Fruit fly (Drosophila melanogaster) whole organism, embryonic: Measurements from ENCODE around the gene CG11975.

Source experiments
- Aef1 ChIP-seq: fragments of 200-800 bp; sonication (Bioruptor generic); IDR thresholded peaks from 3 replicates; pipeline ENCODE4 v1.3.6; 2022; ENCODE audit warnings: missing biosample characterization, missing genetic modification characterization
- Antp ChIP-seq: fragments of 200-800 bp; sonication (Bioruptor generic); optimal IDR thresholded peaks from 3 replicates; lab custom pipeline; 2016; ENCODE audit warnings: missing biosample characterization, missing genetic modification characterization
- CG11695 ChIP-seq: fragments of 200-800 bp; sonication (Bioruptor generic); IDR thresholded peaks from 3 replicates; pipeline ENCODE4 v1.3.6; 2022; ENCODE audit warnings: missing biosample characterization, missing genetic modification characterization
- CG13775 ChIP-seq: fragments of 200-800 bp; sonication (Bioruptor generic); optimal IDR thresholded peaks from 3 replicates; lab custom pipeline; 2017; ENCODE audit warnings: missing biosample characterization, mild to moderate bottlenecking, missing genetic modification characterization
- CG14050 ChIP-seq: fragments of 200-800 bp; sonication (Bioruptor generic); IDR thresholded peaks from 3 replicates; pipeline ENCODE4 v1.3.6; 2022; ENCODE audit warnings: missing biosample characterization, missing genetic modification characterization
- CG15479 ChIP-seq: fragments of 200-800 bp; sonication (Bioruptor generic); optimal IDR thresholded peaks from 3 replicates; lab custom pipeline; 2019; ENCODE audit warnings: missing biosample characterization, mild to moderate bottlenecking, missing genetic modification characterization, moderate library complexity
- CG15514 ChIP-seq: fragments of 200-800 bp; sonication (Bioruptor generic); optimal IDR thresholded peaks from 3 replicates; lab custom pipeline; 2017; ENCODE audit warnings: missing biosample characterization, missing genetic modification characterization, mild to moderate bottlenecking, moderate library complexity, missing genetic modification reagents
- CG16815 ChIP-seq: fragments of 200-800 bp; sonication (Bioruptor generic); optimal IDR thresholded peaks from 3 replicates; lab custom pipeline; 2017; ENCODE audit warnings: missing biosample characterization, mild to moderate bottlenecking, missing genetic modification characterization
- CG18011 ChIP-seq: fragments of 200-800 bp; sonication (Bioruptor generic); optimal IDR thresholded peaks from 2 replicates; lab custom pipeline; 2017; ENCODE audit warnings: missing biosample characterization, missing genetic modification characterization, mild to moderate bottlenecking, moderate library complexity, missing genotype
- CG1832 ChIP-seq: fragments of 200-800 bp; sonication (Bioruptor generic); optimal IDR thresholded peaks from 2 replicates; lab custom pipeline; 2017; ENCODE audit warnings: missing biosample characterization, mild to moderate bottlenecking, missing genetic modification characterization, inconsistent platforms
- CG2120 ChIP-seq: fragments of 200-800 bp; sonication (Bioruptor generic); optimal IDR thresholded peaks from 3 replicates; lab custom pipeline; 2016; ENCODE audit warnings: missing biosample characterization, missing genetic modification characterization
- CG3065 ChIP-seq: fragments of 200-800 bp; sonication (Bioruptor generic); optimal IDR thresholded peaks from 2 replicates; lab custom pipeline; 2016; ENCODE audit warnings: missing biosample characterization, missing genetic modification characterization
- CG33213 ChIP-seq: fragments of 200-800 bp; sonication (Bioruptor generic); optimal IDR thresholded peaks from 3 replicates; lab custom pipeline; 2016; ENCODE audit warnings: missing biosample characterization, missing genetic modification characterization
- CG3726 ChIP-seq: fragments of 200-800 bp; sonication (Bioruptor generic); IDR thresholded peaks from 3 replicates; pipeline ENCODE4, ENCODE4 v1.3.6; 2022; ENCODE audit warnings: missing biosample characterization, missing genetic modification characterization
- CG43689 ChIP-seq: fragments of 200-800 bp; sonication (Bioruptor generic); IDR thresholded peaks from 2 replicates; pipeline ENCODE4 v1.3.6; 2022; ENCODE audit warnings: missing biosample characterization, missing genetic modification characterization
- CG4820 ChIP-seq: fragments of 200-800 bp; sonication (Bioruptor generic); optimal IDR thresholded peaks from 3 replicates; lab custom pipeline; 2016; ENCODE audit warnings: missing biosample characterization, missing genetic modification characterization
- CG4854 ChIP-seq: fragments of 200-800 bp; sonication (Bioruptor generic); optimal IDR thresholded peaks from 2 replicates; lab custom pipeline; 2016; ENCODE audit warnings: missing biosample characterization, missing genetic modification characterization, inconsistent platforms
- CG6813 ChIP-seq: fragments of 200-800 bp; sonication (Bioruptor generic); optimal IDR thresholded peaks from 2 replicates; lab custom pipeline; 2017; ENCODE audit warnings: missing biosample characterization, missing genetic modification characterization, mild to moderate bottlenecking, moderate library complexity, missing genetic modification reagents
- CG7372 ChIP-seq: fragments of 200-800 bp; sonication (Bioruptor generic); IDR thresholded peaks from 2 replicates; pipeline ENCODE4 v1.3.6; 2022; ENCODE audit warnings: missing biosample characterization, missing genetic modification characterization
- CG7786 ChIP-seq: fragments of 200-800 bp; sonication (Bioruptor generic); optimal IDR thresholded peaks from 2 replicates; lab custom pipeline; 2016; ENCODE audit warnings: missing biosample characterization, missing genetic modification characterization
- CoRest ChIP-seq: fragments of 200-800 bp; sonication (Bioruptor generic); optimal IDR thresholded peaks from 3 replicates; lab custom pipeline; 2018; ENCODE audit warnings: missing biosample characterization, mild to moderate bottlenecking, missing genetic modification characterization, moderate library complexity
- Doc2 ChIP-seq: fragments of 200-800 bp; sonication (Bioruptor generic); IDR thresholded peaks from 2 replicates; pipeline ENCODE4 v1.3.6; 2022; ENCODE audit warnings: missing biosample characterization, missing genetic modification characterization
- Drgx ChIP-seq: fragments of 200-800 bp; sonication (Bioruptor generic); IDR thresholded peaks from 2 replicates; pipeline ENCODE4 v1.3.6; 2022; ENCODE audit warnings: missing biosample characterization, missing genetic modification characterization
- Hmr ChIP-seq: fragments of 200-800 bp; sonication (Bioruptor generic); optimal IDR thresholded peaks from 3 replicates; lab custom pipeline; 2017; ENCODE audit warnings: mild to moderate bottlenecking, missing biosample characterization, missing genetic modification reagents, missing genetic modification characterization
- Hr39 ChIP-seq: fragments of >200 bp; optimal IDR thresholded peaks from 2 replicates; lab custom pipeline; 2017
- Mad ChIP-seq: fragments of 200-800 bp; sonication (Bioruptor generic); optimal IDR thresholded peaks from 2 replicates; lab custom pipeline; 2016; ENCODE audit warnings: missing biosample characterization, missing genetic modification characterization
- Med ChIP-seq: fragments of 200-800 bp; sonication (Bioruptor generic); peaks from one replicate; lab custom pipeline; 2016; ENCODE audit warnings: missing biosample characterization, missing genetic modification characterization, mild to moderate bottlenecking, inconsistent platforms, moderate library complexity
- Mrtf ChIP-seq: fragments of 200-800 bp; sonication (Bioruptor generic); IDR thresholded peaks from 3 replicates; pipeline ENCODE4 v1.3.6; 2022; ENCODE audit warnings: missing biosample characterization, missing genetic modification characterization
- Myb ChIP-seq: fragments of 200-800 bp; sonication (Bioruptor generic); optimal IDR thresholded peaks from 2 replicates; lab custom pipeline; 2016; ENCODE audit warnings: missing biosample characterization, missing genetic modification characterization
- Oaz ChIP-seq: fragments of 200-800 bp; sonication (Bioruptor generic); IDR thresholded peaks from 2 replicates; pipeline ENCODE4 v1.3.6; 2022; ENCODE audit warnings: missing biosample characterization, missing genetic modification characterization
- Sox100B ChIP-seq: fragments of 200-800 bp; sonication (Bioruptor generic); optimal IDR thresholded peaks from 3 replicates; lab custom pipeline; 2018; ENCODE audit warnings: missing biosample characterization, mild to moderate bottlenecking, missing genetic modification characterization
- Sox102F ChIP-seq: fragments of 200-800 bp; sonication (Bioruptor generic); optimal IDR thresholded peaks from 2 replicates; lab custom pipeline; 2018; ENCODE audit warnings: missing biosample characterization, mild to moderate bottlenecking, missing genetic modification characterization, moderate library complexity
- Spps ChIP-seq: fragments of 200-800 bp; sonication (Bioruptor generic); optimal IDR thresholded peaks from 2 replicates; lab custom pipeline; 2018; ENCODE audit warnings: missing biosample characterization, mild to moderate bottlenecking, missing genetic modification characterization
- TFAM ChIP-seq: fragments of 200-800 bp; sonication (Bioruptor generic); optimal IDR thresholded peaks from 2 replicates; lab custom pipeline; 2017; ENCODE audit warnings: missing biosample characterization, missing genetic modification characterization, inconsistent platforms
- Xbp1 ChIP-seq: fragments of 200-800 bp; sonication (Bioruptor generic); optimal IDR thresholded peaks from 3 replicates; lab custom pipeline; 2016; ENCODE audit warnings: missing biosample characterization, mild to moderate bottlenecking, missing genetic modification characterization
- ab ChIP-seq: fragments of 200-800 bp; sonication (Bioruptor generic); optimal IDR thresholded peaks from 2 replicates; lab custom pipeline; 2016; ENCODE audit warnings: missing biosample characterization, missing genetic modification characterization
- amos ChIP-seq: fragments of 200-800 bp; sonication (Bioruptor generic); IDR thresholded peaks from 2 replicates; pipeline ENCODE4 v1.3.6; 2022; ENCODE audit warnings: missing biosample characterization, missing genetic modification characterization; ENCODE audit not compliant: partially characterized antibody
- aop ChIP-seq: fragments of 200-800 bp; sonication (Bioruptor generic); IDR thresholded peaks from 2 replicates; pipeline ENCODE4 v1.3.6; 2022; ENCODE audit warnings: missing biosample characterization, missing genetic modification characterization
- cato ChIP-seq: fragments of 200-800 bp; sonication (Bioruptor generic); optimal IDR thresholded peaks from 2 replicates; lab custom pipeline; 2016; ENCODE audit warnings: missing biosample characterization, missing genetic modification characterization, borderline replicate concordance
- ci ChIP-seq: fragments of 200-800 bp; sonication (Bioruptor generic); IDR thresholded peaks from 3 replicates; pipeline ENCODE4 v1.3.6; 2022; ENCODE audit warnings: missing biosample characterization, missing genetic modification characterization
- en ChIP-seq: fragments of 200-800 bp; sonication (Bioruptor generic); optimal IDR thresholded peaks from 2 replicates; lab custom pipeline; 2016; ENCODE audit warnings: missing biosample characterization, missing genetic modification characterization
- klu ChIP-seq: fragments of 200-800 bp; sonication (Bioruptor generic); IDR thresholded peaks from 2 replicates; pipeline ENCODE4 v1.3.6; 2022; ENCODE audit warnings: missing biosample characterization, missing genetic modification characterization
- nmo ChIP-seq: fragments of 200-800 bp; sonication (Bioruptor generic); optimal IDR thresholded peaks from 2 replicates; lab custom pipeline; 2018; ENCODE audit warnings: missing biosample characterization, mild to moderate bottlenecking, missing genetic modification characterization, moderate library complexity
- odd ChIP-seq: fragments of 200-800 bp; sonication (Bioruptor generic); optimal IDR thresholded peaks from 2 replicates; lab custom pipeline; 2017; ENCODE audit warnings: missing biosample characterization, mild to moderate bottlenecking, missing genetic modification characterization
- pfk ChIP-seq: fragments of 200-800 bp; sonication (Bioruptor generic); optimal IDR thresholded peaks from 2 replicates; lab custom pipeline; 2018; ENCODE audit warnings: missing biosample characterization, mild to moderate bottlenecking, missing genetic modification characterization, moderate library complexity
- pho ChIP-seq: fragments of 200-800 bp; sonication (Bioruptor generic); optimal IDR thresholded peaks from 2 replicates; lab custom pipeline; 2016; ENCODE audit warnings: missing biosample characterization, missing genetic modification characterization
- pum ChIP-seq: fragments of 200-800 bp; sonication (Bioruptor generic); optimal IDR thresholded peaks from 2 replicates; lab custom pipeline; 2016; ENCODE audit warnings: missing biosample characterization, missing genetic modification characterization
- repo ChIP-seq: fragments of 200-800 bp; sonication (Bioruptor generic); optimal IDR thresholded peaks from 2 replicates; lab custom pipeline; 2016; ENCODE audit warnings: missing biosample characterization, missing genetic modification characterization
- sob ChIP-seq: fragments of 200-800 bp; sonication (Bioruptor generic); IDR thresholded peaks from 2 replicates; pipeline ENCODE4 v1.3.6; 2022; ENCODE audit warnings: missing biosample characterization, missing genetic modification characterization
- tup ChIP-seq: fragments of 200-800 bp; sonication (Bioruptor generic); optimal IDR thresholded peaks from 2 replicates; lab custom pipeline; 2016; ENCODE audit warnings: missing biosample characterization, mild to moderate bottlenecking, missing genetic modification characterization, moderate library complexity

CG11975 gene

dm6 chr3R:8984141-8984540 lies 8.9 kb upstream of the CG11975 start, which contains the start of gene RagA-B (continued):
- peak; percentile 84 for TF ChIP-seq CG15514 (GFP tag; lab: Kevin White, UChicago)
- no peak for TF ChIP-seq CG16815 (GFP tag; lab: Kevin White, UChicago)
- no peak for TF ChIP-seq CG13775
- no peak for TF ChIP-seq Xbp1 (GFP tag; lab: Kevin White, UChicago)

DNA sequence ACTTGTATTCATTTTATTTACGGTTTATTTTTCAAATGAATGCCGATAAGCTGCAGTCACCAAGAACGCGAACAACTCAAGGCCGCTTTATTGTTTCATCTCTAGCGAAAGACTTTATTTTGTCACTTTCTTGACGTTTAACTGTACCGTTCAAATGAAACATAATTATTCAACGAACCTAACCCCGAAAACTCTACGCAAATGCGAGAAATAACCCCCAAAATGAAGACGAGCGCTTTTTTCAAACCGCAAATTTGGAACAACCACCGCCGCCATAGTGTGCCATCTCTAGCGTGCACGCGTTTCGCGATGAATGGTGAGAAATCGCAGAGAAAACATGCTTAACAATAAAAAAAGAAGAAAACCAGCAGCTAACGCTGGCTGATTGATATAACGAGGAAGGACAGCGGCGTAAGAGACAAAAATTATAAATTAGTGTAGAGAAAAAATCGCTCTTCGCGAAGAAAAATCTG lies 8.4 kb upstream of the CG11975 start, which contains the start of gene CG11970:
Gene CG11970, plus strand, starts transcription at position 117 of the 473 bp plus-strand sequence.
- TF ChIP-seq Hmr (GFP tag; lab: Kevin White, UChicago) = no peak
- no peak for TF ChIP-seq Sox102F
- peak; percentile 9 for TF ChIP-seq CG33213 (GFP tag; lab: Kevin White, UChicago)
- TF ChIP-seq Myb (GFP tag; lab: Kevin White, UChicago) = peak; percentile 64
- peak; percentile 45 for TF ChIP-seq Antp
- TF ChIP-seq Doc2 (GFP tag; lab: Robert Waterston, UW) = no peak
- no peak for TF ChIP-seq Spps (tag; lab: Kevin White, UChicago)
- no peak for TF ChIP-seq CG15479 (GFP tag; lab: Kevin White, UChicago)
- TF ChIP-seq CG2120 (GFP tag; lab: Kevin White, UChicago) = peak; percentile 68
- no peak for TF ChIP-seq Hr39
- TF ChIP-seq CG4820 (GFP tag; lab: Kevin White, UChicago) = no peak
- TF ChIP-seq CG11695 (GFP tag; lab: Robert Waterston, UW) = no peak
- TF ChIP-seq tup (GFP tag; lab: Kevin White, UChicago) = no peak
- TF ChIP-seq pho (GFP tag; lab: Kevin White, UChicago) = peak; percentile 56
- no peak for TF ChIP-seq en (GFP tag; lab: Kevin White, UChicago)
- peak; percentile 30 for TF ChIP-seq CG18011 (GFP tag; lab: Kevin White, UChicago)
- no peak for TF ChIP-seq Sox100B (GFP tag; lab: Kevin White, UChicago)
- TF ChIP-seq repo (GFP tag; lab: Kevin White, UChicago) = no peak
- no peak for TF ChIP-seq ab (GFP tag; lab: Kevin White, UChicago)
- TF ChIP-seq Med (GFP tag; lab: Kevin White, UChicago) = peak; percentile 89
- no peak for TF ChIP-seq Mad
- no peak for TF ChIP-seq CG3065 (GFP tag; lab: Kevin White, UChicago)
- no peak for TF ChIP-seq aop (GFP tag; lab: Robert Waterston, UW)
- TF ChIP-seq CG43689 (GFP tag; lab: Robert Waterston, UW) = no peak
- TF ChIP-seq Drgx = no peak
- no peak for TF ChIP-seq pfk (GFP tag; lab: Kevin White, UChicago)
- no peak for TF ChIP-seq CG6813 (GFP tag; lab: Kevin White, UChicago)
- TF ChIP-seq CG14050 = 0 out of 3 replicates have a peak, but pooled peaks have one; percentile 10
- no peak for TF ChIP-seq klu (GFP tag; lab: Robert Waterston, UW)
- peak; percentile 57 for TF ChIP-seq amos
- peak; percentile 11 for TF ChIP-seq CG7786 (GFP tag; lab: Kevin White, UChicago)
- peak; percentile 50 for TF ChIP-seq CoRest (tag; lab: Kevin White, UChicago)
- no peak for TF ChIP-seq sob
- TF ChIP-seq CG3726 (GFP tag; lab: Robert Waterston, UW) = no peak
- no peak for TF ChIP-seq TFAM (GFP tag; lab: Kevin White, UChicago)
- TF ChIP-seq odd (GFP tag; lab: Kevin White, UChicago) = no peak
- no peak for TF ChIP-seq cato
- 0 out of 2 replicates have a peak, but pooled peaks have one; percentile 40 for TF ChIP-seq CG7372 (GFP tag; lab: Robert Waterston, UW)
- peak; percentile 58 for TF ChIP-seq nmo (GFP tag; lab: Kevin White, UChicago)
- peak; percentile 21 for TF ChIP-seq pum
- no peak for TF ChIP-seq Oaz (GFP tag; lab: Robert Waterston, UW)
- TF ChIP-seq Mrtf (GFP tag; lab: Robert Waterston, UW) = no peak
- 0 out of 3 replicates have a peak, but pooled peaks have one; percentile 34 for TF ChIP-seq ci (GFP tag; lab: Robert Waterston, UW)
- TF ChIP-seq Aef1 = peak; percentile 48; the same call in 1 of the 3 replicates
- TF ChIP-seq CG4854 (GFP tag; lab: Kevin White, UChicago) = no peak
- no peak for TF ChIP-seq CG1832 (GFP tag; lab: Kevin White, UChicago)
